Worm (Caenorhabditis elegans) whole organism, L1 larva: ENCODE results near the gene fbxb-97.

ENCODE experiments used
- mdl-1 ChIP-seq, 2 experiments: fragments of 150-350 bp; optimal IDR thresholded peaks; 2 replicates each; lab custom pipeline; 2014 to 2017; ENCODE audit warnings: missing biosample characterization in 2 of 2, missing genetic modification characterization in 2 of 2, inconsistent platforms in 1 of 2
- unc-30 ChIP-seq: sonication (generic microtip); optimal IDR thresholded peaks from 2 replicates; lab custom pipeline; 2017; ENCODE audit warnings: missing biosample characterization, missing genetic modification characterization

DNA sequence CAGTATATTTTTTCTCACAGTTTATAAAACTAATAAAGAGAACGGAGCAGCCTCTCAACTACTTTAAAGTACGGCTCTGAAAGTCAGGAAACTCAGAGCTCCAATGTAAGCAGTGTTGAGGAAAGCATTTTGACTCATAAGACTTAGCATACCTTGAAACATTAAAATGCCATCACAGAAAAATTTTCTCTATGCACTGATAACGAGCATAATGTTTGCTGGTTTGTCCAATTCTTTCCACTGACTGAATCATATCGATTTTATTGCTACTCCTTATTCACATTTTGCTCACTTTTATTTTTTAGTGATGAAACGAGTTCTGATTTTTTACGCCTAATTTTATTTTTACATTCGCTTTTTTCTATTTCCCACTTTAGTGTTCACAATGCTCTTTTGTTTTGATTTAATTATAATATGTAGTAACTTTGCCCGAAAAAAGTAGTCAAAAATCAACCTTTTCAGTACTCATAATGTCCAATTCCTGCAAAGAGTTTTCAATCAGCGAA is 16.0 kb downstream of the fbxb-97 start, which contains the start of gene math-39:
- TF ChIP-seq mdl-1 (tag; optimal IDR thresholded peaks at IDR 0.05; lab: Kevin White, UChicago) (no peak), unc-30 (tag; lab: Kevin White, UChicago) (no peak)
